Worm (Caenorhabditis elegans): Measurements from ENCODE around the gene odr-7.

ce11 chrX:12477341-12477740 is 15.9 kb upstream of the odr-7 start, which contains the start of gene F45E6.1:
- TF ChIP-seq nhr-25 (tag; optimal IDR thresholded peaks at IDR 0.05): no peak
- TF ChIP-seq unc-39 (tag; optimal IDR thresholded peaks at IDR 0.05): no peak
- TF ChIP-seq skn-1 (tag; optimal IDR thresholded peaks at IDR 0.05): no peak
- no peak for TF ChIP-seq fos-1 (tag; optimal IDR thresholded peaks at IDR 0.05)
- no peak for TF ChIP-seq nhr-11 (tag; optimal IDR thresholded peaks at IDR 0.05)
- no peak for TF ChIP-seq lin-15B (tag; optimal IDR thresholded peaks at IDR 0.05)
- TF ChIP-seq aly-2 (tag; optimal IDR thresholded peaks at IDR 0.05): no peak
- no peak for TF ChIP-seq pha-4 (tag; optimal IDR thresholded peaks at IDR 0.05)
- TF ChIP-seq jun-1 (tag; optimal IDR thresholded peaks at IDR 0.05): no peak
- TF ChIP-seq hmg-11 (tag; optimal IDR thresholded peaks at IDR 0.05): no peak
- no peak for TF ChIP-seq ceh-16 (tag; optimal IDR thresholded peaks at IDR 0.05)
- no peak for TF ChIP-seq ama-1 (optimal IDR thresholded peaks at IDR 0.05)
- no peak for TF ChIP-seq nfya-1 (tag; optimal IDR thresholded peaks at IDR 0.05; ENCODE audit: insufficient read depth)
- TF ChIP-seq elt-2 (tag; optimal IDR thresholded peaks at IDR 0.05): no peak

All from whole organism, L3 larva.